Worm (Caenorhabditis elegans) whole organism, late embryonic: Measurements from ENCODE around the gene ndub-6.

ENCODE experiments used
- ceh-2 ChIP-seq: sonication (generic microtip); optimal IDR thresholded peaks from 2 replicates; lab custom pipeline; 2016; ENCODE audit warnings: missing genotype, missing genetic modification characterization, missing compliant biosample characterization
- ceh-45 ChIP-seq: fragments of 200-800 bp; sonication (Bioruptor generic); IDR thresholded peaks from 2 replicates; pipeline ENCODE4 v1.3.6; 2022; ENCODE audit warnings: missing genetic modification reagents, missing genetic modification characterization, missing compliant biosample characterization
- dmd-4 ChIP-seq: sonication (generic microtip); optimal IDR thresholded peaks from 2 replicates; lab custom pipeline; 2016; ENCODE audit warnings: borderline replicate concordance, missing genetic modification characterization, missing compliant biosample characterization
- elt-2 ChIP-seq: sonication (generic microtip); optimal IDR thresholded peaks from 2 replicates; lab custom pipeline; 2016; ENCODE audit warnings: missing genetic modification reagents, missing genetic modification characterization, missing compliant biosample characterization
- ets-4 ChIP-seq: sonication (generic microtip); optimal IDR thresholded peaks from 2 replicates; lab custom pipeline; 2016; ENCODE audit warnings: missing genetic modification characterization, missing compliant biosample characterization
- hlh-30 ChIP-seq: sonication (generic microtip); optimal IDR thresholded peaks from 2 replicates; lab custom pipeline; 2017; ENCODE audit warnings: antibody characterized with exemption, missing genetic modification characterization, missing compliant biosample characterization; ENCODE audit not compliant: insufficient read depth
- lim-6 ChIP-seq: sonication (generic microtip); optimal IDR thresholded peaks from 2 replicates; lab custom pipeline; 2016; ENCODE audit warnings: missing genetic modification characterization, missing compliant biosample characterization
- lin-11 ChIP-seq: fragments of 200-800 bp; sonication (Bioruptor generic); optimal IDR thresholded peaks from 2 replicates; lab custom pipeline; 2018; ENCODE audit warnings: mild to moderate bottlenecking, missing genetic modification characterization, missing compliant biosample characterization
- nfya-1 ChIP-seq: sonication (generic microtip); optimal IDR thresholded peaks from 2 replicates; lab custom pipeline; 2017; ENCODE audit warnings: missing genetic modification characterization, mild to moderate bottlenecking, missing compliant biosample characterization, antibody characterized with exemption, moderate library complexity
- nhr-11 ChIP-seq: fragments of 150-350 bp; optimal IDR thresholded peaks from 2 replicates; lab custom pipeline; 2014; ENCODE audit warnings: missing biosample characterization, missing genetic modification characterization
- pha-4 ChIP-seq: fragments of 150-350 bp; optimal IDR thresholded peaks from 2 replicates; lab custom pipeline; 2018; ENCODE audit warnings: missing biosample characterization, missing genetic modification reagents, missing genetic modification characterization
- pqm-1 ChIP-seq: sonication (generic microtip); optimal IDR thresholded peaks from 2 replicates; lab custom pipeline; 2016; ENCODE audit warnings: missing genetic modification characterization, missing compliant biosample characterization
- unc-55 ChIP-seq: sonication (generic microtip); optimal IDR thresholded peaks from 2 replicates; lab custom pipeline; 2017; ENCODE audit warnings: missing biosample characterization, missing genetic modification reagents, missing genetic modification characterization

DNA sequence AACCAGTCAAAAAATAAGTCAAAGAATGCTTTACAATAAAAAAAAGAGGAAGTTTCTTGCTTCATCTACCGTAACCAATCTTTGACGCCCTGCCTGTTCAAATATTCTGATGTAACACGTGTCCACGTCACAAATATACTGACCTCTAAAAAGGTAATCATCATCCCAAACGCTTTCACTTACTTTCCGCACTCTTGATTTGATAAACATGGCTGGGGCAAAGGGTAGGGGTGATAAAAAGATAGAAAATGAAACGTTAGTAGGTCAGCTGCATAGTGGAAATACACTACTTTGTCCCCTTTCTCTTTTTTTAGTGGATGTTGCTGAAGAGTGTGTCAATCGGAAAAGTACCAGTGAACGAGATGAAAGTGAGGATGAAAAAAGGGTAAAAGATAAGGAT, 47.9 kb downstream of the ndub-6 start:
- TF ChIP-seq hlh-30: no peak
- TF ChIP-seq pqm-1 (tag; lab: Kevin White, UChicago): no peak
- no peak for TF ChIP-seq dmd-4 (tag; lab: Kevin White, UChicago)
- TF ChIP-seq pha-4: no peak
- TF ChIP-seq lim-6 (tag; lab: Kevin White, UChicago): no peak
- TF ChIP-seq unc-55 (GFP tag; lab: Kevin White, UChicago): no peak
- no peak for TF ChIP-seq elt-2 (tag; lab: Kevin White, UChicago)
- TF ChIP-seq ets-4: no peak
- TF ChIP-seq ceh-2 (tag; lab: Kevin White, UChicago): no peak
- no peak for TF ChIP-seq ceh-45
- no peak for TF ChIP-seq nfya-1
- no peak for TF ChIP-seq lin-11 (tag; lab: Kevin White, UChicago)
- no peak for TF ChIP-seq nhr-11
